Worm (Caenorhabditis elegans): ENCODE measurements around the gene tmem-138.

DNA sequence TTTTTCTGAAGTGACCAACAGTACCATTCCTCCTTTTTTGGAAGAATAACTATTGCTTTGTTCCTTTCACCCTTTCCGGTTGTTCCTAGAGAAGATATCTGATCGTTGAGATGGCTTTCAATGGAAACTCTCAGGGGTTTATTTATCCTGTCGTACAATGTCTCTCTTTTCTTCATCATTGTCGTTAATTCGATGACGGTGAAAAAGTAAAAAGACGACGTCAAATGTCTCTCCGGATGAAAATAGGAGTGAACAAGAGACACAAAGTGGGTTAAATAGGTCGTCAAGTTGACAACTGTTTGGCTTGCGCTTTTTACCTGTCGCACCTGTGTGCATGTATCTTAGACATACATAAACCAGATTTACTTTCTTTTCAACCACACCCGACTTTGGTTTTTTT, 36.8 kb downstream of the tmem-138 start:
- TF ChIP-seq M03D4.4 (tag; optimal IDR thresholded peaks at IDR 0.05) = no peak
- no peak for TF ChIP-seq ces-1 (GFP tag; optimal IDR thresholded peaks at IDR 0.05)
- no peak for TF ChIP-seq snpc-4 (tag; optimal IDR thresholded peaks at IDR 0.05)
- no peak for TF ChIP-seq nhr-28 (tag; optimal IDR thresholded peaks at IDR 0.05)

All from whole organism, mixed stage, embryonic.